Fruit fly (Drosophila melanogaster) whole organism, pupa: Measurements from ENCODE around the gene dUTPase.

Experiments
- CG10348 ChIP-seq: fragments of 200-800 bp; sonication (Bioruptor generic); IDR thresholded peaks from 2 replicates; pipeline ENCODE4 v1.3.6; 2022; ENCODE audit warnings: missing biosample characterization, missing genetic modification characterization
- CG12605 ChIP-seq: fragments of 200-800 bp; sonication (Bioruptor generic); IDR thresholded peaks from 2 replicates; pipeline ENCODE4 v1.3.6; 2022; ENCODE audit warnings: missing biosample characterization, missing genetic modification characterization
- CG13204 ChIP-seq: fragments of 200-800 bp; sonication (Bioruptor generic); optimal IDR thresholded peaks from 2 replicates; lab custom pipeline; 2018; ENCODE audit warnings: missing biosample characterization, mild to moderate bottlenecking, missing genetic modification characterization, moderate library complexity
- CG14655 ChIP-seq: fragments of 200-800 bp; sonication (Bioruptor generic); optimal IDR thresholded peaks from 3 replicates; lab custom pipeline; 2017; ENCODE audit warnings: mild to moderate bottlenecking, missing biosample characterization, missing genetic modification reagents, missing genetic modification characterization
- CG15710 ChIP-seq: fragments of 200-800 bp; sonication (Bioruptor generic); optimal IDR thresholded peaks from 2 replicates; lab custom pipeline; 2018; ENCODE audit warnings: missing biosample characterization, mild to moderate bottlenecking, missing genetic modification characterization, moderate library complexity
- CG17806 ChIP-seq: fragments of 200-800 bp; sonication (Bioruptor generic); optimal IDR thresholded peaks from 2 replicates; lab custom pipeline; 2018; ENCODE audit warnings: missing biosample characterization, mild to moderate bottlenecking, missing genetic modification characterization, moderate library complexity
- CG32121 ChIP-seq: fragments of 200-800 bp; sonication (Bioruptor generic); IDR thresholded peaks from 2 replicates; pipeline ENCODE4 v1.3.6; 2022; ENCODE audit warnings: missing biosample characterization, missing genetic modification characterization
- CG34367 ChIP-seq: fragments of 200-800 bp; sonication (Bioruptor generic); optimal IDR thresholded peaks from 2 replicates; lab custom pipeline; 2018; ENCODE audit warnings: missing biosample characterization, mild to moderate bottlenecking, missing genetic modification characterization
- CG4496 ChIP-seq: fragments of 200-800 bp; sonication (Bioruptor generic); IDR thresholded peaks from 3 replicates; pipeline ENCODE4 v1.3.6; 2022; ENCODE audit warnings: missing biosample characterization, missing genetic modification characterization
- CG8159 ChIP-seq: fragments of 200-800 bp; sonication (Bioruptor generic); optimal IDR thresholded peaks from 3 replicates; lab custom pipeline; 2018; ENCODE audit warnings: missing biosample characterization, mild to moderate bottlenecking, missing genetic modification characterization, moderate library complexity
- CG8301 ChIP-seq: fragments of 200-800 bp; sonication (Bioruptor generic); optimal IDR thresholded peaks from 2 replicates; lab custom pipeline; 2018; ENCODE audit warnings: missing biosample characterization, mild to moderate bottlenecking, missing genetic modification characterization
- CG9948 ChIP-seq: fragments of 200-800 bp; sonication (Bioruptor generic); optimal IDR thresholded peaks from 2 replicates; lab custom pipeline; 2018; ENCODE audit warnings: missing biosample characterization, mild to moderate bottlenecking, missing genetic modification characterization, moderate library complexity
- D1 ChIP-seq: fragments of 200-800 bp; sonication (Bioruptor generic); optimal IDR thresholded peaks from 2 replicates; lab custom pipeline; 2018; ENCODE audit warnings: missing biosample characterization, mild to moderate bottlenecking, missing genetic modification characterization, moderate library complexity
- EcR ChIP-seq: fragments of 200-800 bp; sonication (Bioruptor generic); optimal IDR thresholded peaks from 3 replicates; lab custom pipeline; 2019; ENCODE audit warnings: missing biosample characterization, missing genetic modification characterization, mild to moderate bottlenecking, moderate library complexity, missing genetic modification reagents
- Ets98B ChIP-seq: fragments of 200-800 bp; sonication (Bioruptor generic); IDR thresholded peaks from 2 replicates; pipeline ENCODE4 v1.3.6; 2022; ENCODE audit warnings: missing biosample characterization, missing genetic modification characterization
- Pif1A ChIP-seq: fragments of 200-800 bp; sonication (Bioruptor generic); optimal IDR thresholded peaks from 3 replicates; lab custom pipeline; 2016; ENCODE audit warnings: missing biosample characterization, missing genetic modification characterization
- Pif1B ChIP-seq: fragments of 200-800 bp; sonication (Bioruptor generic); optimal IDR thresholded peaks from 3 replicates; lab custom pipeline; 2016; ENCODE audit warnings: missing biosample characterization, missing genetic modification characterization
- Snoo ChIP-seq: fragments of 200-800 bp; sonication (Bioruptor generic); optimal IDR thresholded peaks from 3 replicates; lab custom pipeline; 2017; ENCODE audit warnings: missing biosample characterization, mild to moderate bottlenecking, missing genetic modification characterization, inconsistent platforms
- fd96Ca ChIP-seq: fragments of 200-800 bp; sonication (Bioruptor generic); IDR thresholded peaks from 3 replicates; pipeline ENCODE4 v1.3.6; 2022; ENCODE audit warnings: missing biosample characterization, missing genetic modification characterization
- gl ChIP-seq: fragments of 200-800 bp; sonication (Bioruptor generic); optimal IDR thresholded peaks from 2 replicates; lab custom pipeline; 2018; ENCODE audit warnings: missing biosample characterization, mild to moderate bottlenecking, missing genetic modification characterization
- rn ChIP-seq: fragments of 200-800 bp; sonication (Bioruptor generic); IDR thresholded peaks from 2 replicates; pipeline ENCODE4 v1.3.6; 2022; ENCODE audit warnings: missing biosample characterization, missing genetic modification characterization

dUTPase gene

dm6 chr2L:11010999-11011398 lies at the start of gene dUTPase, which contains the start of gene Art8:
Gene dUTPase, plus strand, starts transcription at chr2L:11011312.
Gene Art8, minus strand, starts transcription at chr2L:11011086.
- TF ChIP-seq Pif1A (GFP tag; lab: Kevin White, UChicago) (no peak), Snoo (peak; percentile 44), CG8159 (tag; lab: Kevin White, UChicago) (peak; percentile 56), rn (GFP tag; lab: Robert Waterston, UW) (0 out of 2 replicates have a peak, but pooled peaks have one; percentile 21), CG8301 (tag; lab: Kevin White, UChicago) (no peak), CG17806 (tag; lab: Kevin White, UChicago) (peak; percentile 31), EcR (GFP tag; lab: Kevin White, UChicago) (no peak), CG4496 (GFP tag; lab: Robert Waterston, UW) (peak; percentile 59; the same call in 2 of the 3 replicates), Ets98B (GFP tag; lab: Robert Waterston, UW) (peak; percentile 61), CG15710 (tag; lab: Kevin White, UChicago) (peak; percentile 51), CG32121 (GFP tag; lab: Robert Waterston, UW) (peak; percentile 45)

dm6 chr2L:10963979-10964378 lies 47.1 kb upstream of the dUTPase start, which contains the start of gene dpr2:
Gene dpr2, minus strand, starts transcription at chr2L:10964153.
- no peak for TF ChIP-seq CG4496 (GFP tag; lab: Robert Waterston, UW)
- TF ChIP-seq fd96Ca (GFP tag; lab: Robert Waterston, UW): no peak
- no peak for TF ChIP-seq CG32121 (GFP tag; lab: Robert Waterston, UW)
- TF ChIP-seq EcR (GFP tag; lab: Kevin White, UChicago): no peak
- no peak for TF ChIP-seq CG12605 (GFP tag; lab: Robert Waterston, UW)
- no peak for TF ChIP-seq CG13204 (GFP tag; lab: Kevin White, UChicago)
- no peak for TF ChIP-seq CG34367

dm6 chr2L:10964493-10964892 lies 46.6 kb upstream of the dUTPase start:
- TF ChIP-seq CG12605 (GFP tag; lab: Robert Waterston, UW) (peak; percentile 66), rn (GFP tag; lab: Robert Waterston, UW) (no peak), D1 (tag; lab: Kevin White, UChicago) (no peak)

- no peak for TF ChIP-seq rn (GFP tag; lab: Robert Waterston, UW)
- no peak for TF ChIP-seq CG34367
- TF ChIP-seq CG8159 (tag; lab: Kevin White, UChicago): no peak
- no peak for TF ChIP-seq Snoo
- no peak for TF ChIP-seq Pif1A (GFP tag; lab: Kevin White, UChicago)
- TF ChIP-seq CG4496 (GFP tag; lab: Robert Waterston, UW): no peak
- TF ChIP-seq CG12605 (GFP tag; lab: Robert Waterston, UW): no peak
- TF ChIP-seq Ets98B (GFP tag; lab: Robert Waterston, UW): no peak
- TF ChIP-seq CG17806 (tag; lab: Kevin White, UChicago): no peak
- no peak for TF ChIP-seq CG14655
- no peak for TF ChIP-seq CG8301 (tag; lab: Kevin White, UChicago)
- TF ChIP-seq CG9948 (tag; lab: Kevin White, UChicago): no peak
- TF ChIP-seq CG32121 (GFP tag; lab: Robert Waterston, UW): no peak
- no peak for TF ChIP-seq gl (tag; lab: Kevin White, UChicago)
- no peak for TF ChIP-seq D1 (tag; lab: Kevin White, UChicago)
- no peak for TF ChIP-seq fd96Ca (GFP tag; lab: Robert Waterston, UW)
- no peak for TF ChIP-seq Pif1B
- TF ChIP-seq CG10348 (GFP tag; lab: Robert Waterston, UW): no peak
- no peak for TF ChIP-seq CG15710 (tag; lab: Kevin White, UChicago)
These were observed 45.1 kb upstream of the dUTPase start for dm6 chr2L:10965962-10966361.

dm6 chr2L:10967257-10968008 lies 43.7 kb upstream of the dUTPase start:
- TF ChIP-seq CG8159 (tag; lab: Kevin White, UChicago) (peak; percentile 33), CG17806 (tag; lab: Kevin White, UChicago) (no peak), EcR (GFP tag; lab: Kevin White, UChicago) (peak; percentile 52), fd96Ca (GFP tag; lab: Robert Waterston, UW) (0 out of 3 replicates have a peak, but pooled peaks have one; percentile 22), D1 (tag; lab: Kevin White, UChicago) (no peak), Ets98B (GFP tag; lab: Robert Waterston, UW) (peak; percentile 61), Snoo (peak; percentile 7), Pif1B (peak; percentile 28), gl (tag; lab: Kevin White, UChicago) (peak; percentile 79), rn (GFP tag; lab: Robert Waterston, UW) (no peak), CG15710 (tag; lab: Kevin White, UChicago) (peak; percentile 18), CG10348 (GFP tag; lab: Robert Waterston, UW) (no peak), CG9948 (tag; lab: Kevin White, UChicago) (no peak), CG4496 (GFP tag; lab: Robert Waterston, UW) (peak; percentile 58), CG8301 (tag; lab: Kevin White, UChicago) (peak; percentile 52), CG32121 (GFP tag; lab: Robert Waterston, UW) (peak; percentile 38; the same call in 1 of the 2 replicates), CG14655 (no peak), CG12605 (GFP tag; lab: Robert Waterston, UW) (peak; percentile 38; the same call in 1 of the 2 replicates)

dm6 chr2L:10968009-10968383 lies 43.1 kb upstream of the dUTPase start:
- TF ChIP-seq Snoo (no peak), CG34367 (no peak), CG4496 (GFP tag; lab: Robert Waterston, UW) (no peak; the same call in 2 of the 3 replicates), CG14655 (no peak), D1 (tag; lab: Kevin White, UChicago) (no peak), gl (tag; lab: Kevin White, UChicago) (no peak), EcR (GFP tag; lab: Kevin White, UChicago) (no peak), fd96Ca (GFP tag; lab: Robert Waterston, UW) (no peak), Pif1A (GFP tag; lab: Kevin White, UChicago) (no peak)
